Fruit fly (Drosophila melanogaster) whole organism, adult: Measurements from ENCODE around the gene CG10591.

Experiments
- CG12768 ChIP-seq: fragments of 200-800 bp; sonication (Bioruptor generic); optimal IDR thresholded peaks from 2 replicates; lab custom pipeline; 2017; ENCODE audit warnings: missing biosample characterization, missing genetic modification characterization, mild to moderate bottlenecking, moderate library complexity, missing genetic modification reagents
- CG14711 ChIP-seq: fragments of 200-800 bp; sonication (Bioruptor generic); optimal IDR thresholded peaks from 2 replicates; lab custom pipeline; 2018; ENCODE audit warnings: missing biosample characterization, mild to moderate bottlenecking, missing genetic modification characterization, moderate library complexity
- CG33017 ChIP-seq: fragments of 200-800 bp; sonication (Bioruptor generic); optimal IDR thresholded peaks from 2 replicates; lab custom pipeline; 2018; ENCODE audit warnings: missing biosample characterization, mild to moderate bottlenecking, missing genetic modification characterization, moderate library complexity
- CG7045 ChIP-seq: fragments of 200-800 bp; sonication (Bioruptor generic); optimal IDR thresholded peaks from 2 replicates; lab custom pipeline; 2017; ENCODE audit warnings: missing biosample characterization, mild to moderate bottlenecking, missing genetic modification characterization
- CG7101 ChIP-seq: fragments of 200-800 bp; sonication (Bioruptor generic); optimal IDR thresholded peaks from 2 replicates; lab custom pipeline; 2018; ENCODE audit warnings: missing biosample characterization, mild to moderate bottlenecking, missing genetic modification characterization, moderate library complexity
- Mnt ChIP-seq: fragments of 200-800 bp; sonication (Bioruptor generic); optimal IDR thresholded peaks from 2 replicates; lab custom pipeline; 2016; ENCODE audit warnings: missing biosample characterization, mild to moderate bottlenecking, missing genetic modification characterization
- cic ChIP-seq: fragments of 200-800 bp; sonication (Bioruptor generic); optimal IDR thresholded peaks from 2 replicates; lab custom pipeline; 2017; ENCODE audit warnings: missing biosample characterization, mild to moderate bottlenecking, missing genetic modification characterization, moderate library complexity
- cnc ChIP-seq, 2 experiments: fragments of >200 bp; optimal IDR thresholded peaks; 2 replicates each; lab custom pipeline; 2017
- toe ChIP-seq: fragments of 200-800 bp; sonication (Bioruptor generic); optimal IDR thresholded peaks from 2 replicates; lab custom pipeline; 2016; ENCODE audit warnings: missing biosample characterization, missing genetic modification characterization

dm6 chr3L:5579762-5580161 lies 19.7 kb downstream of the CG10591 start:
- TF ChIP-seq toe (GFP tag; lab: Kevin White, UChicago) (no peak), CG7045 (no peak), CG14711 (no peak), CG12768 (GFP tag; lab: Kevin White, UChicago) (no peak), Mnt (GFP tag; lab: Kevin White, UChicago) (no peak), CG7101 (tag; lab: Kevin White, UChicago) (no peak), cic (GFP tag; lab: Kevin White, UChicago) (no peak), cnc (optimal IDR thresholded peaks at IDR 0.05; lab: Kevin White, UChicago) (no peak), CG33017 (tag; lab: Kevin White, UChicago) (no peak)
